Worm (Caenorhabditis elegans) whole organism, mixed stage, embryonic: ENCODE results near the gene W08G11.5.

Source experiments
- M03D4.4 ChIP-seq: sonication (generic microtip); optimal IDR thresholded peaks from 2 replicates; lab custom pipeline; 2017; ENCODE audit warnings: mild to moderate bottlenecking, missing genetic modification characterization, missing compliant biosample characterization
- bed-3 ChIP-seq: fragments of 200-800 bp; sonication (Bioruptor generic); optimal IDR thresholded peaks from 3 replicates; lab custom pipeline; 2018; ENCODE audit warnings: mild to moderate bottlenecking, missing genetic modification characterization, moderate library complexity, missing compliant biosample characterization
- ceh-39 ChIP-seq: fragments of 150-350 bp; optimal IDR thresholded peaks from 2 replicates; lab custom pipeline; 2014; ENCODE audit warnings: missing biosample characterization, missing genetic modification characterization
- ceh-43 ChIP-seq: fragments of 200-800 bp; sonication (Bioruptor generic); optimal IDR thresholded peaks from 2 replicates; lab custom pipeline; 2018; ENCODE audit warnings: mild to moderate bottlenecking, missing genetic modification characterization, moderate library complexity, missing compliant biosample characterization
- ceh-83 ChIP-seq: fragments of 200-800 bp; sonication (Bioruptor generic); optimal IDR thresholded peaks from 2 replicates; lab custom pipeline; 2018; ENCODE audit warnings: mild to moderate bottlenecking, missing genetic modification characterization, missing compliant biosample characterization
- ces-1 ChIP-seq: fragments of 150-350 bp; optimal IDR thresholded peaks from 2 replicates; lab custom pipeline; 2014; ENCODE audit warnings: missing biosample characterization, missing genetic modification reagents, missing genetic modification characterization
- cnd-1 ChIP-seq: fragments of 200-800 bp; sonication (Bioruptor generic); optimal IDR thresholded peaks from 2 replicates; lab custom pipeline; 2018; ENCODE audit warnings: mild to moderate bottlenecking, missing genetic modification characterization, missing compliant biosample characterization
- drap-1 ChIP-seq: fragments of 200-800 bp; sonication (Bioruptor generic); optimal IDR thresholded peaks from 3 replicates; lab custom pipeline; 2018; ENCODE audit warnings: mild to moderate bottlenecking, missing genetic modification characterization, missing compliant biosample characterization
- elt-1 ChIP-seq: sonication (generic microtip); optimal IDR thresholded peaks from 2 replicates; lab custom pipeline; 2017; ENCODE audit warnings: missing genetic modification characterization, mild to moderate bottlenecking, missing compliant biosample characterization, antibody characterized with exemption, moderate library complexity, borderline replicate concordance; ENCODE audit not compliant: insufficient read depth
- elt-3 ChIP-seq: fragments of 150-350 bp; optimal IDR thresholded peaks from 2 replicates; lab custom pipeline; 2014; ENCODE audit warnings: missing biosample characterization, missing genetic modification characterization
- flh-1 ChIP-seq: fragments of 200-800 bp; sonication (Bioruptor generic); optimal IDR thresholded peaks from 2 replicates; lab custom pipeline; 2018; ENCODE audit warnings: mild to moderate bottlenecking, missing genetic modification characterization, moderate library complexity, missing compliant biosample characterization
- hlh-1 ChIP-seq: fragments of 150-350 bp; optimal IDR thresholded peaks from 2 replicates; lab custom pipeline; 2014; ENCODE audit warnings: missing biosample characterization, missing genetic modification reagents, missing genetic modification characterization
- lin-13 ChIP-seq: fragments of 150-350 bp; optimal IDR thresholded peaks from 2 replicates; lab custom pipeline; 2014; ENCODE audit warnings: missing biosample characterization, missing genetic modification characterization
- mab-5 ChIP-seq: fragments of 150-350 bp; optimal IDR thresholded peaks from 2 replicates; lab custom pipeline; 2014; ENCODE audit warnings: missing biosample characterization, missing genetic modification characterization
- mep-1 ChIP-seq: fragments of 150-350 bp; optimal IDR thresholded peaks from 2 replicates; lab custom pipeline; 2017; ENCODE audit warnings: missing biosample characterization, missing genetic modification reagents, missing genetic modification characterization, inconsistent platforms
- mls-2 ChIP-seq: sonication (generic microtip); optimal IDR thresholded peaks from 2 replicates; lab custom pipeline; 2016; ENCODE audit warnings: mild to moderate bottlenecking, missing genetic modification characterization, moderate library complexity, missing compliant biosample characterization
- nhr-12 ChIP-seq: fragments of 150-350 bp; optimal IDR thresholded peaks from 2 replicates; lab custom pipeline; 2014; ENCODE audit warnings: missing biosample characterization, missing genetic modification characterization
- nhr-2 ChIP-seq: fragments of 150-350 bp; optimal IDR thresholded peaks from 2 replicates; lab custom pipeline; 2014; ENCODE audit warnings: missing biosample characterization, missing genetic modification characterization
- nhr-237 ChIP-seq: fragments of 150-350 bp; optimal IDR thresholded peaks from 2 replicates; lab custom pipeline; 2014; ENCODE audit warnings: missing biosample characterization, missing genetic modification characterization
- nhr-28 ChIP-seq: fragments of 150-350 bp; optimal IDR thresholded peaks from 2 replicates; lab custom pipeline; 2014; ENCODE audit warnings: missing biosample characterization, missing genetic modification characterization
- nhr-76 ChIP-seq: sonication (generic microtip); optimal IDR thresholded peaks from 2 replicates; lab custom pipeline; 2017; ENCODE audit warnings: missing biosample characterization, missing genetic modification characterization
- sem-2 ChIP-seq: fragments of 200-800 bp; sonication (Bioruptor generic); optimal IDR thresholded peaks from 2 replicates; lab custom pipeline; 2018; ENCODE audit warnings: mild to moderate bottlenecking, missing genetic modification characterization, missing compliant biosample characterization
- snpc-4 ChIP-seq: fragments of 150-350 bp; optimal IDR thresholded peaks from 2 replicates; lab custom pipeline; 2014; ENCODE audit warnings: missing biosample characterization, missing genetic modification characterization
- sptf-1 ChIP-seq: sonication (generic microtip); optimal IDR thresholded peaks from 2 replicates; lab custom pipeline; 2017; ENCODE audit warnings: mild to moderate bottlenecking, missing genetic modification characterization, moderate library complexity, missing compliant biosample characterization
- tbx-8 ChIP-seq: fragments of 200-800 bp; sonication (Bioruptor generic); optimal IDR thresholded peaks from 2 replicates; lab custom pipeline; 2018; ENCODE audit warnings: mild to moderate bottlenecking, missing genetic modification characterization, moderate library complexity, missing compliant biosample characterization
- unc-120 ChIP-seq: sonication (generic microtip); optimal IDR thresholded peaks from 2 replicates; lab custom pipeline; 2017; ENCODE audit warnings: missing genetic modification characterization, missing compliant biosample characterization; ENCODE audit not compliant: poor library complexity, severe bottlenecking
- unc-39 ChIP-seq: fragments of 150-350 bp; optimal IDR thresholded peaks from 2 replicates; lab custom pipeline; 2014; ENCODE audit warnings: missing biosample characterization, missing genetic modification characterization

The W08G11.5 gene

ce11 chrV:16302439-16302838, 43.9 kb downstream of the W08G11.5 start, which contains the start of the genes C31A11.13 and oac-6:
TSS of gene C31A11.13 (minus strand) at chrV:16302551.
TSS of gene oac-6 (plus strand) at chrV:16302717.
- TF ChIP-seq unc-120 (tag; lab: Kevin White, UChicago) (no peak), hlh-1 (tag; lab: Kevin White, UChicago) (no peak), nhr-12 (no peak), sptf-1 (tag; lab: Kevin White, UChicago) (no peak), flh-1 (no peak), M03D4.4 (no peak)

- no peak for TF ChIP-seq nhr-12
These were observed 46.0 kb downstream of the W08G11.5 start, which contains the start of gene srbc-82 for ce11 chrV:16300276-16300675. TSS of gene srbc-82 (plus strand) at chrV:16300576.

- no peak for TF ChIP-seq M03D4.4
- TF ChIP-seq elt-3 (tag; lab: Kevin White, UChicago), result no peak
- no peak for TF ChIP-seq nhr-28
- TF ChIP-seq mab-5 (tag; lab: Kevin White, UChicago), result no peak
- TF ChIP-seq cnd-1 (tag; lab: Kevin White, UChicago), result no peak
- no peak for TF ChIP-seq ces-1 (GFP tag; lab: Kevin White, UChicago)
- no peak for TF ChIP-seq nhr-2 (tag; lab: Kevin White, UChicago)
- no peak for TF ChIP-seq tbx-8
- TF ChIP-seq unc-120 (tag; lab: Kevin White, UChicago), result no peak
- no peak for TF ChIP-seq sem-2
- no peak for TF ChIP-seq mls-2 (tag; lab: Kevin White, UChicago)
- no peak for TF ChIP-seq ceh-83 (GFP tag; lab: Kevin White, UChicago)
- TF ChIP-seq sptf-1 (tag; lab: Kevin White, UChicago), result no peak
- TF ChIP-seq snpc-4 (tag; lab: Kevin White, UChicago), result no peak
- TF ChIP-seq ceh-39 (tag; lab: Kevin White, UChicago), result no peak
- TF ChIP-seq mep-1 (tag; lab: Kevin White, UChicago), result no peak
- no peak for TF ChIP-seq nhr-76
- no peak for TF ChIP-seq bed-3
These were observed 46.5 kb downstream of the W08G11.5 start for ce11 chrV:16299834-16300233.

- no peak for TF ChIP-seq tbx-8
- no peak for TF ChIP-seq cnd-1 (tag; lab: Kevin White, UChicago)
- TF ChIP-seq mab-5 (tag; lab: Kevin White, UChicago), result no peak
- no peak for TF ChIP-seq elt-3 (tag; lab: Kevin White, UChicago)
- no peak for TF ChIP-seq sptf-1 (tag; lab: Kevin White, UChicago)
- no peak for TF ChIP-seq flh-1
- no peak for TF ChIP-seq elt-1
- TF ChIP-seq unc-39, result no peak
- no peak for TF ChIP-seq mls-2 (tag; lab: Kevin White, UChicago)
- no peak for TF ChIP-seq drap-1 (GFP tag; lab: Kevin White, UChicago)
- TF ChIP-seq unc-120 (tag; lab: Kevin White, UChicago), result no peak
- no peak for TF ChIP-seq ceh-43 (GFP tag; lab: Kevin White, UChicago)
- no peak for TF ChIP-seq hlh-1 (tag; lab: Kevin White, UChicago)
These were observed 47.6 kb downstream of the W08G11.5 start, which contains the start of gene srbc-84 for ce11 chrV:16298669-16299068. TSS of gene srbc-84 (plus strand) at chrV:16298969.

- TF ChIP-seq nhr-237 (tag; lab: Kevin White, UChicago) (no peak), elt-1 (no peak), mep-1 (tag; lab: Kevin White, UChicago) (no peak), ces-1 (GFP tag; lab: Kevin White, UChicago) (no peak), lin-13 (tag; lab: Kevin White, UChicago) (no peak), mab-5 (tag; lab: Kevin White, UChicago) (no peak)
These were observed 49.2 kb downstream of the W08G11.5 start, which contains the start of gene srbc-83 for ce11 chrV:16297070-16297469. TSS of gene srbc-83 (plus strand) at chrV:16297370.
